Worm (Caenorhabditis elegans) whole organism, young adult: ENCODE results near the gene mlc-4.

Source experiments
- B0019.2 ChIP-seq: fragments of 200-800 bp; sonication (Bioruptor generic); conservative IDR thresholded peaks from 2 replicates; pipeline ENCODE4 v1.3.6; 2022; ENCODE audit warnings: missing genetic modification reagents, missing genetic modification characterization, missing compliant biosample characterization
- B0035.1 ChIP-seq: sonication (generic microtip); optimal IDR thresholded peaks from 2 replicates; lab custom pipeline; 2016; ENCODE audit warnings: missing genetic modification characterization, mild to moderate bottlenecking, missing compliant biosample characterization, missing genotype, missing genetic modification reagents
- C17E4.6 ChIP-seq: fragments of 200-800 bp; sonication (Bioruptor generic); IDR thresholded peaks from 2 replicates; pipeline ENCODE4 v1.3.6; 2022; ENCODE audit warnings: missing genetic modification reagents, missing genetic modification characterization, missing compliant biosample characterization
- F22D6.2 ChIP-seq: sonication (generic microtip); optimal IDR thresholded peaks from 2 replicates; lab custom pipeline; 2016; ENCODE audit warnings: mild to moderate bottlenecking, missing genetic modification characterization, missing compliant biosample characterization
- F33H1.4 ChIP-seq: fragments of 200-800 bp; sonication (Bioruptor generic); IDR thresholded peaks from 2 replicates; pipeline ENCODE4 v1.3.6; 2022; ENCODE audit warnings: missing genetic modification reagents, missing genetic modification characterization, missing compliant biosample characterization
- F39B2.1 ChIP-seq: fragments of 200-800 bp; sonication (Bioruptor generic); IDR thresholded peaks from 2 replicates; pipeline ENCODE4 v1.3.6; 2022; ENCODE audit warnings: missing genetic modification reagents, missing genetic modification characterization, missing compliant biosample characterization
- F49E8.2 ChIP-seq: sonication (generic microtip); optimal IDR thresholded peaks from 3 replicates; lab custom pipeline; 2017; ENCODE audit warnings: missing genetic modification characterization, mild to moderate bottlenecking, missing compliant biosample characterization, antibody characterized with exemption, moderate library complexity; ENCODE audit not compliant: insufficient read depth
- F55B11.4 ChIP-seq: sonication (generic microtip); optimal IDR thresholded peaks from 2 replicates; lab custom pipeline; 2016; ENCODE audit warnings: missing compliant biosample characterization, missing genetic modification characterization, borderline replicate concordance; ENCODE audit not compliant: insufficient read depth
- F57C9.4 ChIP-seq: sonication (generic microtip); optimal IDR thresholded peaks from 2 replicates; lab custom pipeline; 2017; ENCODE audit warnings: mild to moderate bottlenecking, missing genetic modification characterization, missing compliant biosample characterization
- T26A5.8 ChIP-seq: sonication (generic microtip); optimal IDR thresholded peaks from 2 replicates; lab custom pipeline; 2016; ENCODE audit warnings: missing genetic modification characterization, missing compliant biosample characterization
- ama-1 ChIP-seq, 3 experiments: fragments of 150-350 bp in 1 of 3; sonication (generic microtip) in 2 of 3; optimal IDR thresholded peaks; 2 replicates each; lab custom pipeline; 2014 to 2018; ENCODE audit warnings: missing biosample characterization in 2 of 3, missing genetic modification characterization in 2 of 3, missing genetic modification reagents in 2 of 3
- attf-3 ChIP-seq: fragments of 200-800 bp; sonication (Bioruptor generic); conservative IDR thresholded peaks from 2 replicates; pipeline ENCODE4 v1.3.6; 2022; ENCODE audit warnings: missing genetic modification reagents, missing genetic modification characterization, missing compliant biosample characterization
- attf-5 ChIP-seq: fragments of 200-800 bp; sonication (Bioruptor generic); optimal IDR thresholded peaks from 2 replicates; lab custom pipeline; 2018; ENCODE audit warnings: mild to moderate bottlenecking, missing genetic modification characterization, missing compliant biosample characterization
- ceh-91 ChIP-seq: fragments of 200-800 bp; sonication (Bioruptor generic); IDR thresholded peaks from 2 replicates; pipeline ENCODE4 v1.3.6; 2022; ENCODE audit warnings: missing genetic modification reagents, missing genetic modification characterization, missing compliant biosample characterization
- chd-7 ChIP-seq: sonication (generic microtip); optimal IDR thresholded peaks from 2 replicates; lab custom pipeline; 2016; ENCODE audit warnings: mild to moderate bottlenecking, missing genetic modification characterization, moderate library complexity, missing compliant biosample characterization
- die-1 ChIP-seq: sonication (generic microtip); optimal IDR thresholded peaks from 2 replicates; lab custom pipeline; 2016; ENCODE audit warnings: missing genotype, mild to moderate bottlenecking, missing genetic modification characterization, missing compliant biosample characterization
- dox-1 ChIP-seq: fragments of 200-800 bp; sonication (Bioruptor generic); IDR thresholded peaks from 2 replicates; pipeline ENCODE4 v1.3.6; 2022; ENCODE audit warnings: missing genetic modification reagents, missing genetic modification characterization, missing compliant biosample characterization
- dpff-1 ChIP-seq: sonication (generic microtip); optimal IDR thresholded peaks from 2 replicates; lab custom pipeline; 2017; ENCODE audit warnings: mild to moderate bottlenecking, missing genetic modification characterization, missing compliant biosample characterization
- egl-18 ChIP-seq: fragments of 200-800 bp; sonication (Bioruptor generic); IDR thresholded peaks from 2 replicates; pipeline ENCODE4 v1.3.6; 2022; ENCODE audit warnings: missing genetic modification reagents, missing genetic modification characterization, missing compliant biosample characterization
- ekl-4 ChIP-seq: fragments of 200-800 bp; sonication (Bioruptor generic); IDR thresholded peaks from 2 replicates; pipeline ENCODE4 v1.3.6; 2022; ENCODE audit warnings: missing genetic modification reagents, missing genetic modification characterization, missing compliant biosample characterization
- hlh-12 ChIP-seq: sonication (generic microtip); optimal IDR thresholded peaks from 2 replicates; lab custom pipeline; 2016; ENCODE audit warnings: missing genetic modification characterization, missing compliant biosample characterization
- hlh-26 ChIP-seq: fragments of 200-800 bp; sonication (Bioruptor generic); conservative IDR thresholded peaks from 2 replicates; pipeline ENCODE4 v1.3.6; 2022; ENCODE audit warnings: missing genetic modification reagents, missing genetic modification characterization, missing compliant biosample characterization
- lin-35 ChIP-seq, 3 experiments: fragments of 150-350 bp in 2 of 3; sonication (generic microtip) in 1 of 3; optimal IDR thresholded peaks; 2 replicates each; lab custom pipeline; 2014 to 2018; ENCODE audit warnings: missing biosample characterization in 3 of 3, missing genetic modification characterization in 3 of 3, missing genetic modification reagents in 3 of 3
- lin-40 ChIP-seq: sonication (generic microtip); optimal IDR thresholded peaks from 2 replicates; lab custom pipeline; 2016; ENCODE audit warnings: missing genetic modification characterization, mild to moderate bottlenecking, missing compliant biosample characterization, missing genotype, missing genetic modification reagents
- lin-54 ChIP-seq: fragments of 200-800 bp; sonication (Bioruptor generic); optimal IDR thresholded peaks from 2 replicates; lab custom pipeline; 2018; ENCODE audit warnings: mild to moderate bottlenecking, missing genetic modification characterization, missing compliant biosample characterization
- madf-6 ChIP-seq: fragments of 200-800 bp; sonication (Bioruptor generic); IDR thresholded peaks from 2 replicates; pipeline ENCODE4 v1.3.6; 2022; ENCODE audit warnings: missing genetic modification reagents, missing genetic modification characterization, missing compliant biosample characterization
- madf-8 ChIP-seq: fragments of 200-800 bp; sonication (Bioruptor generic); conservative IDR thresholded peaks from 2 replicates; pipeline ENCODE4 v1.3.6; 2022; ENCODE audit warnings: missing genetic modification reagents, missing genetic modification characterization, missing compliant biosample characterization
- mcd-1 ChIP-seq: fragments of 200-800 bp; sonication (Bioruptor generic); IDR thresholded peaks from 2 replicates; pipeline ENCODE4 v1.3.6; 2022; ENCODE audit warnings: missing genetic modification reagents, missing genetic modification characterization, missing compliant biosample characterization
- mes-4 ChIP-seq: sonication (generic microtip); optimal IDR thresholded peaks from 2 replicates; lab custom pipeline; 2016; ENCODE audit warnings: missing genotype, missing genetic modification characterization, missing compliant biosample characterization
- nfya-2 ChIP-seq: fragments of 200-800 bp; sonication (Bioruptor generic); IDR thresholded peaks from 2 replicates; pipeline ENCODE4 v1.3.6; 2022; ENCODE audit warnings: missing genetic modification reagents, missing genetic modification characterization, missing compliant biosample characterization
- rcor-1 ChIP-seq: fragments of 200-800 bp; sonication (Bioruptor generic); IDR thresholded peaks from 2 replicates; pipeline ENCODE4 v1.3.6; 2022; ENCODE audit warnings: missing genetic modification reagents, missing genetic modification characterization, missing compliant biosample characterization
- sea-2 ChIP-seq: fragments of 200-800 bp; sonication (Bioruptor generic); IDR thresholded peaks from 2 replicates; pipeline ENCODE4 v1.3.6; 2022; ENCODE audit warnings: missing genetic modification characterization, missing compliant biosample characterization
- snpc-3.4 ChIP-seq: sonication (generic microtip); optimal IDR thresholded peaks from 2 replicates; lab custom pipeline; 2017; ENCODE audit warnings: missing genetic modification characterization, mild to moderate bottlenecking, missing compliant biosample characterization, antibody characterized with exemption, moderate library complexity, missing genotype, missing genetic modification reagents
- snpc-4 ChIP-seq, 5 experiments: fragments of 150-350 bp in 1 of 5; sonication (generic microtip) in 4 of 5; optimal IDR thresholded peaks; 2 replicates each; lab custom pipeline; 2014 to 2018; ENCODE audit warnings: missing genetic modification characterization in 5 of 5, missing biosample characterization in 3 of 5, antibody characterized with exemption in 2 of 5, mild to moderate bottlenecking in 2 of 5, missing compliant biosample characterization in 2 of 5, missing genotype in 2 of 5, moderate library complexity in 2 of 5, missing genetic modification reagents in 1 of 5
- somi-1 ChIP-seq: fragments of 200-800 bp; sonication (Bioruptor generic); optimal IDR thresholded peaks from 2 replicates; lab custom pipeline; 2018; ENCODE audit warnings: mild to moderate bottlenecking, missing genetic modification characterization, missing compliant biosample characterization
- unc-130 ChIP-seq: sonication (generic microtip); optimal IDR thresholded peaks from 2 replicates; lab custom pipeline; 2016; ENCODE audit warnings: missing genetic modification reagents, missing genetic modification characterization, missing compliant biosample characterization
- xnd-1 ChIP-seq: sonication (generic microtip); optimal IDR thresholded peaks from 2 replicates; lab custom pipeline; 2016; ENCODE audit warnings: missing genotype, missing genetic modification reagents, missing genetic modification characterization, missing compliant biosample characterization
- ztf-6 ChIP-seq: fragments of 200-800 bp; sonication (Bioruptor generic); IDR thresholded peaks from 2 replicates; pipeline ENCODE4 v1.3.6; 2022; ENCODE audit warnings: missing genetic modification reagents, missing genetic modification characterization, missing compliant biosample characterization

Gene mlc-4

DNA sequence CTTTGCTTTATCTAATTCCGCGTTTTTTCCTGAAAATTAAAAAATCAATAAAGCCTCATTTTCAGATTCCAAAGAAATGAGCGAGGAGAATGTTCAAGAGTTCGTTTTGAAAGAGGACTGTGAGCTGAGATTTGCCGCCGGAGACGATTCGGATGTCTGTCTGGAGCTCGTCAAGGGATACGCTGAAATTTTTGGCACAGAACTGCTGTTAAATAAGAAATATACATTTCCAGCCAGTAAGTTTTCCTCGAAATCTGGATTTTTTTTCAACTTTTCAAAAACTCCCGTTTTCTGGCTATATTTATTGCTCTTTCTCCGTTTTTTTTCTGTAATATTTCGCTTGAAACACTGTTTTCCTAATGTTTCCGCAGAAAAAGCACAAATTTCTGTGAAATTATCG lies 4.1 kb upstream of the mlc-4 start, which contains the start of gene clpf-1:
clpf-1 (plus strand) TSS at position 66 of the 400 bp plus-strand sequence.
- no peak for TF ChIP-seq die-1
- no peak for TF ChIP-seq unc-130 (GFP tag; lab: Kevin White, UChicago)
- TF ChIP-seq lin-54 (GFP tag; lab: Kevin White, UChicago): peak; percentile 24
- no peak for TF ChIP-seq T26A5.8 (tag; lab: Kevin White, UChicago)
- no peak for TF ChIP-seq lin-40 (tag; lab: Kevin White, UChicago)
- TF ChIP-seq attf-3 (GFP tag; lab: Robert Waterston, UW): no peak
- TF ChIP-seq hlh-12: no peak
- no peak for TF ChIP-seq ztf-6 (GFP tag; lab: Robert Waterston, UW)
- TF ChIP-seq nfya-2 (GFP tag; lab: Robert Waterston, UW): no peak
- TF ChIP-seq attf-5 (GFP tag; lab: Kevin White, UChicago): no peak
- TF ChIP-seq F33H1.4 (GFP tag; lab: Robert Waterston, UW): no peak
- no peak for TF ChIP-seq B0035.1 (tag; lab: Kevin White, UChicago)
- TF ChIP-seq xnd-1: no peak
- TF ChIP-seq F39B2.1: no peak
- TF ChIP-seq F49E8.2 (tag; lab: Kevin White, UChicago): no peak
- no peak for TF ChIP-seq madf-8 (GFP tag; lab: Robert Waterston, UW)
- no peak for TF ChIP-seq egl-18 (GFP tag; lab: Robert Waterston, UW)
- no peak for TF ChIP-seq F55B11.4
- TF ChIP-seq F22D6.2 (tag; lab: Kevin White, UChicago): no peak
- TF ChIP-seq dox-1: no peak
- TF ChIP-seq snpc-4 (GFP tag; optimal IDR thresholded peaks at IDR 0.05; lab: Kevin White, UChicago): no peak
- peak in 1 of 4 experiments; percentile 19 for TF ChIP-seq snpc-4 (tag; optimal IDR thresholded peaks at IDR 0.05; lab: Kevin White, UChicago)
- no peak for TF ChIP-seq dpff-1 (tag; lab: Kevin White, UChicago)
- TF ChIP-seq madf-6 (GFP tag; lab: Robert Waterston, UW): peak; percentile 48
- TF ChIP-seq sea-2 (GFP tag; lab: Robert Waterston, UW): no peak
- no peak for TF ChIP-seq ceh-91 (GFP tag; lab: Robert Waterston, UW)
- TF ChIP-seq F57C9.4 (tag; lab: Kevin White, UChicago): no peak
- TF ChIP-seq mes-4: no peak
- no peak for TF ChIP-seq B0019.2 (GFP tag; lab: Robert Waterston, UW)
- 0 out of 2 replicates have a peak, but pooled peaks have one; percentile 26 for TF ChIP-seq ekl-4 (GFP tag; lab: Robert Waterston, UW)
- TF ChIP-seq ama-1 (optimal IDR thresholded peaks at IDR 0.05; lab: Kevin White, UChicago): no peak
- no peak for TF ChIP-seq ama-1 (GFP tag; optimal IDR thresholded peaks at IDR 0.05; lab: Kevin White, UChicago)
- no peak for TF ChIP-seq somi-1 (GFP tag; lab: Kevin White, UChicago)
- TF ChIP-seq snpc-3.4 (tag; lab: Kevin White, UChicago): peak; percentile 14
- no peak for TF ChIP-seq chd-7 (tag; lab: Kevin White, UChicago)
- TF ChIP-seq C17E4.6 (GFP tag; lab: Robert Waterston, UW): no peak
- TF ChIP-seq hlh-26: no peak
- no peak for TF ChIP-seq lin-35 (GFP tag; optimal IDR thresholded peaks at IDR 0.05; lab: Kevin White, UChicago)
- peak; percentile 9; the same call in 1 of the 2 replicates for TF ChIP-seq rcor-1 (GFP tag; lab: Robert Waterston, UW)
- 0 out of 2 replicates have a peak, but pooled peaks have one; percentile 20 for TF ChIP-seq mcd-1 (GFP tag; lab: Robert Waterston, UW)
